Worm (Caenorhabditis elegans): Measurements from ENCODE around the gene pde-4.

ce11 chrII:7640161-7640841 lies 10.7 kb downstream of the pde-4 start:
- TF ChIP-seq fkh-4 (tag; optimal IDR thresholded peaks at IDR 0.05; ENCODE audit: borderline replicate concordance) (no peak), egl-27 (tag; optimal IDR thresholded peaks at IDR 0.05) (no peak), ztf-11 (tag; optimal IDR thresholded peaks at IDR 0.05) (no peak), dsc-1 (tag; optimal IDR thresholded peaks at IDR 0.05) (peak; percentile 38), lsy-2 (tag; optimal IDR thresholded peaks at IDR 0.05) (peak; percentile 24 to 51), ets-5 (GFP tag; IDR thresholded peaks at IDR 0.05) (no peak), lir-3 (tag; optimal IDR thresholded peaks at IDR 0.05; ENCODE audit: poor library complexity) (no peak), nhr-28 (tag; optimal IDR thresholded peaks at IDR 0.05) (no peak), lin-35 (GFP tag; optimal IDR thresholded peaks at IDR 0.05) (no peak), zag-1 (tag; optimal IDR thresholded peaks at IDR 0.05) (no peak), aly-2 (tag; optimal IDR thresholded peaks at IDR 0.05) (no peak), ztf-4 (tag; optimal IDR thresholded peaks at IDR 0.05) (no peak), hpl-2 (GFP tag; optimal IDR thresholded peaks at IDR 0.05) (no peak)

Data from whole organism, L1 larva.